Worm (Caenorhabditis elegans): ENCODE results near the gene Y49F6B.2.

DNA sequence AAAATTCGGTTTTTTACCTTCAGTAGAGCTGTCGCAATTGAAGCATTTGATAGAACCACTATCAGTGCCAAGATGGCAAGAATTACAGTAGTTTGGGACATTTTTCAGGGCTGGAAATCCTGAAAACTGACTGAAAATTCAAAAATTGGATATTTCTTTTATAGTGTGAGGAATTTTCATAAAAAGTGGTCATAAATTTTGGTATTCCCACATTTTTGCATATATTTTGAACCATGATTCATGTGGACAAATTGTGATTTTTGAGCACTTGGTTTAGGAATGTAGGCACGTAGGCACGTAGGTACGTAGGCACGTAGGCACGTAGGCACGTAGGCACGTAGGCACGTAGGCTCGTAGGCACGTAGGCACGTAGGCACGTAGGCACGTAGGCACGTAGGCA, 9.5 kb downstream of the Y49F6B.2 start, which contains the start of gene Y49F6B.19:
- TF ChIP-seq cog-1 (tag; optimal IDR thresholded peaks at IDR 0.05) (no peak), ztf-29 (GFP tag; IDR thresholded peaks at IDR 0.05) (no peak), flt-1 (GFP tag; IDR thresholded peaks at IDR 0.05) (no peak), klf-2 (GFP tag; conservative IDR thresholded peaks at IDR 0.05) (no peak)

Measured in whole organism, midembryonic.